Worm (Caenorhabditis elegans): Measurements from ENCODE around the gene srg-8.

Gene srg-8

DNA sequence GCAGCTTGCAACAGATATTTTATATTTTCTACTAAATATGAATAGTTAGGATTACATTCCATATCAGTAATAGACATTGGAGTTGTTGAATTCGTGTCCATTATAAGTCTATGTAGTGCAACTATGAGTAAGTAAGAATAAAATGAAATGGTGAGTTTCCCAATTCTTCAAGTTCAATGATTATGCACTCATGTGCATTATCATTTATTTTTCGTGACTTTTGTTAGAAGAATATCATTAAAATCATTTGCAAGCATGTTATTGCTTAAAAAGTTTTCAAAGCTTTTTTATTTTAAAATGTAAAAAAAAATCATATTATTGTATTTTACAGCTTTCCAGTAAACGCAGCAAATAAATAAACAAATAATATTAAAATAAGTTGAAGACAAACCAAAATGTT is 2.0 kb upstream of the srg-8 start, which contains the start of gene srg-9:
Gene srg-9 (minus strand): TSS at position 101 of the 400 bp plus-strand sequence.
- TF ChIP-seq lin-38 (GFP tag; IDR thresholded peaks at IDR 0.05) (no peak), nhr-11 (tag; optimal IDR thresholded peaks at IDR 0.05) (no peak), attf-4 (tag; optimal IDR thresholded peaks at IDR 0.05) (no peak), R02D3.7 (tag; optimal IDR thresholded peaks at IDR 0.05) (no peak), F37D6.2 (tag; optimal IDR thresholded peaks at IDR 0.05) (no peak), nhr-77 (tag; optimal IDR thresholded peaks at IDR 0.05) (no peak), T20F7.1 (GFP tag; optimal IDR thresholded peaks at IDR 0.05) (no peak), pha-4 (GFP tag; IDR thresholded peaks at IDR 0.05) (no peak), pha-4 (tag; optimal IDR thresholded peaks at IDR 0.05) (no peak), egl-43 (GFP tag; IDR thresholded peaks at IDR 0.05) (no peak), zip-11 (GFP tag; IDR thresholded peaks at IDR 0.05) (no peak), F49E8.2 (tag; optimal IDR thresholded peaks at IDR 0.05; ENCODE audit: borderline replicate concordance) (no peak), nhr-6 (tag; optimal IDR thresholded peaks at IDR 0.05) (no peak), nhr-111 (GFP tag; optimal IDR thresholded peaks at IDR 0.05) (no peak)

- no peak for TF ChIP-seq nhr-111 (GFP tag; optimal IDR thresholded peaks at IDR 0.05)
- no peak for TF ChIP-seq dmd-6 (GFP tag; IDR thresholded peaks at IDR 0.05)
- TF ChIP-seq duxl-1 (tag; optimal IDR thresholded peaks at IDR 0.05; ENCODE audit: poor library complexity), result no peak
- TF ChIP-seq snpc-4 (tag; optimal IDR thresholded peaks at IDR 0.05), result no peak
- TF ChIP-seq nhr-6 (tag; optimal IDR thresholded peaks at IDR 0.05), result no peak
- TF ChIP-seq nhr-11 (tag; optimal IDR thresholded peaks at IDR 0.05), result no peak
- TF ChIP-seq hlh-30 (tag; optimal IDR thresholded peaks at IDR 0.05; ENCODE audit: insufficient read depth), result no peak
- no peak for TF ChIP-seq aly-2 (tag; optimal IDR thresholded peaks at IDR 0.05)
- no peak for TF ChIP-seq ces-1 (GFP tag; optimal IDR thresholded peaks at IDR 0.05)
- TF ChIP-seq zag-1 (tag; optimal IDR thresholded peaks at IDR 0.05), result no peak
- TF ChIP-seq daf-16 (GFP tag; optimal IDR thresholded peaks at IDR 0.05), result no peak
- TF ChIP-seq daf-16 (tag; optimal IDR thresholded peaks at IDR 0.05), result no peak
- TF ChIP-seq ceh-82 (tag; optimal IDR thresholded peaks at IDR 0.05), result no peak
- no peak for TF ChIP-seq vab-7 (GFP tag; IDR thresholded peaks at IDR 0.05)
Measured at ce11 chrIII:6251511-6251910, 3.1 kb downstream of the srg-8 start, which contains the start of gene amdh-1. Gene amdh-1 (plus strand): TSS chrIII:6251811.

DNA sequence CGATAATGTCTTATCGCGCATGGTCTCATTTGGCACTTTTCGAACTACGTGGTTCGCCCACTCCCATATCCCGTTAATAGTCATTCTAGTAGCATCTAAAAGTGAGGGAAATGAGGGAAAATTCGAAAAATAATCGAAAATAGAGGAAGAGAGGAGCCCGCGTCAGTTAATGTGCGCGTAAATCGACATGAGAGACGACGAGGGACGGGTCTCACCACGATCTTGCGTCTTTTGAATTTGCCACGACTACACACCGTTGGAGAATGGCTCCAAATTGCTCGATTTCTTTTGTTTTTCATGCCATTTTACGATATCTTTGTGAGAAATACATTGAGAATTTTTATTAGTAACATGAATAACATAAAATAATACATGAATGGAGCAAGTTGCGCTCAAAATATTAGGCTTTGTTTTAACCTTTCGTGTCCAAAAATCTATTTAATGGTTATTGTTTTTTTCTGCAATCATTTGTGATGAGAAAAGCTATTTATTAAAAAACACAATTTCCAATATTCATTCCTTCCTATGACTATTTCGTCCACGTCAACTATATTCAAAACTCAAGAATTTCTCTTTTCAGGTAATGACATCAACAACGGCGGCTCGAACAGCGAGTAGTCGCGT is 6.5 kb downstream of the srg-8 start, which contains the start of the genes gen-1 and stt-3:
Gene gen-1 (minus strand): TSS at position 95 of the 624 bp plus-strand sequence.
Gene stt-3 (plus strand): TSS at position 574 of the 624 bp plus-strand sequence.
- TF ChIP-seq ceh-44 (GFP tag; IDR thresholded peaks at IDR 0.05) (no peak), mes-2 (tag; optimal IDR thresholded peaks at IDR 0.05; ENCODE audit: poor library complexity, severe bottlenecking) (peak; percentile 0), Y5F2A.4 (GFP tag; optimal IDR thresholded peaks at IDR 0.05) (no peak), lin-15B (tag; optimal IDR thresholded peaks at IDR 0.05) (no peak), dpl-1 (GFP tag; optimal IDR thresholded peaks at IDR 0.05) (peak; percentile 27), lin-13 (GFP tag; optimal IDR thresholded peaks at IDR 0.05) (no peak), Y105C5A.15 (GFP tag; IDR thresholded peaks at IDR 0.05) (no peak), R02D3.7 (tag; optimal IDR thresholded peaks at IDR 0.05) (peak; percentile 76), nhr-28 (tag; optimal IDR thresholded peaks at IDR 0.05) (no peak), zip-11 (GFP tag; IDR thresholded peaks at IDR 0.05) (no peak)

DNA sequence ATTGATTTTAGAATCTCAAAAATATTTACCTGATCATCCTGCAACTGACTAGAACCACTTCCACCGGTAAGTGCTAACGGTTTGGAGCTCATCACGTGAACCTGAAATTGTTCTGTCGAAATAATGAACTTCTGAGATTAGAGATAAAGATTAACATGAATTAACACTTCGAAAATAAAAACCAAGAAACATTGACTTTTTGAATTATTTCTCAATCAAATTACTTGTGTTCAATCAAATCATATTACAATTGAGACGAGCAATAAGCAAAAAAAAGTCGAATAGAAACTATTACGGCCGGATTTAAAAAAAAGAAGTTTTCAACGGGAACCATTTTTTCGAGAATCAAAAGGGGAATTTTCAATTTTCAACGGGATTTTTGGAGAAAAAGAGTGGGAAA is 8.9 kb downstream of the srg-8 start, which contains the start of gene bcas-2:
Gene bcas-2 (minus strand): TSS at position 101 of the 400 bp plus-strand sequence.
- TF ChIP-seq tag-97 (GFP tag; IDR thresholded peaks at IDR 0.05), result no peak
- no peak for TF ChIP-seq mdl-1 (tag; optimal IDR thresholded peaks at IDR 0.05)
- no peak for TF ChIP-seq nhr-237 (tag; optimal IDR thresholded peaks at IDR 0.05)
- TF ChIP-seq unc-62 (GFP tag; optimal IDR thresholded peaks at IDR 0.05 in 1 of 2), result no peak
- TF ChIP-seq unc-62 (tag; optimal IDR thresholded peaks at IDR 0.05), result no peak
- TF ChIP-seq lim-7 (GFP tag; IDR thresholded peaks at IDR 0.05), result no peak
- no peak for TF ChIP-seq daf-12 (tag; optimal IDR thresholded peaks at IDR 0.05)
- no peak for TF ChIP-seq daf-16 (GFP tag; optimal IDR thresholded peaks at IDR 0.05)
- TF ChIP-seq daf-16 (tag; optimal IDR thresholded peaks at IDR 0.05), result no peak
- no peak for TF ChIP-seq lin-1 (GFP tag; IDR thresholded peaks at IDR 0.05)
- no peak for TF ChIP-seq nhr-48 (tag; optimal IDR thresholded peaks at IDR 0.05)
- no peak for TF ChIP-seq rbr-2 (tag; optimal IDR thresholded peaks at IDR 0.05)
- no peak for TF ChIP-seq ces-1 (GFP tag; optimal IDR thresholded peaks at IDR 0.05)
- TF ChIP-seq aly-2 (tag; optimal IDR thresholded peaks at IDR 0.05), result no peak
- TF ChIP-seq set-16 (GFP tag; IDR thresholded peaks at IDR 0.05), result no peak
- no peak for TF ChIP-seq gei-8 (GFP tag; optimal IDR thresholded peaks at IDR 0.05)
- no peak for TF ChIP-seq snpc-1.2 (GFP tag; IDR thresholded peaks at IDR 0.05)
- TF ChIP-seq pqm-1 (tag; optimal IDR thresholded peaks at IDR 0.05), result no peak
- no peak for TF ChIP-seq lin-29 (GFP tag; IDR thresholded peaks at IDR 0.05)

All from whole organism, L4 larva.